Worm (Caenorhabditis elegans) whole organism, L3 larva: Measurements from ENCODE around the gene C15C8.8.

ENCODE experiments used
- ZK546.5 ChIP-seq: sonication (generic microtip); optimal IDR thresholded peaks from 2 replicates; lab custom pipeline; 2017; ENCODE audit warnings: missing biosample characterization, missing genetic modification characterization
- ama-1 ChIP-seq: fragments of 150-350 bp; optimal IDR thresholded peaks from 2 replicates; lab custom pipeline; 2018
- ceh-28 ChIP-seq: fragments of 150-350 bp; optimal IDR thresholded peaks from 2 replicates; lab custom pipeline; 2014; ENCODE audit warnings: missing biosample characterization, missing genetic modification reagents, missing genetic modification characterization
- egl-27 ChIP-seq: sonication (generic microtip); optimal IDR thresholded peaks from 4 replicates; lab custom pipeline; 2017; ENCODE audit warnings: missing biosample characterization, missing genetic modification reagents, missing genetic modification characterization
- elt-1 ChIP-seq: fragments of 150-350 bp; optimal IDR thresholded peaks from 2 replicates; lab custom pipeline; 2014; ENCODE audit warnings: missing biosample characterization, missing genetic modification characterization
- elt-2 ChIP-seq: sonication (generic microtip); optimal IDR thresholded peaks from 2 replicates; lab custom pipeline; 2016; ENCODE audit warnings: missing genetic modification reagents, mild to moderate bottlenecking, missing genetic modification characterization, missing compliant biosample characterization
- eor-1 ChIP-seq, 2 experiments: fragments of 150-350 bp; optimal IDR thresholded peaks; 2 replicates each; lab custom pipeline; 2014 to 2018; ENCODE audit warnings: missing biosample characterization in 2 of 2, missing genetic modification characterization in 2 of 2
- fkh-10 ChIP-seq: sonication (generic microtip); optimal IDR thresholded peaks from 2 replicates; lab custom pipeline; 2017; ENCODE audit warnings: missing biosample characterization, missing genetic modification reagents, missing genetic modification characterization
- fkh-2 ChIP-seq: fragments of 150-350 bp; optimal IDR thresholded peaks from 2 replicates; lab custom pipeline; 2014; ENCODE audit warnings: missing biosample characterization, missing genetic modification reagents, missing genetic modification characterization
- fos-1 ChIP-seq: fragments of 150-350 bp; optimal IDR thresholded peaks from 2 replicates; lab custom pipeline; 2014; ENCODE audit warnings: missing biosample characterization, missing genetic modification characterization
- hmg-11 ChIP-seq: sonication (generic microtip); optimal IDR thresholded peaks from 2 replicates; lab custom pipeline; 2016; ENCODE audit warnings: missing genetic modification characterization, missing compliant biosample characterization
- jun-1 ChIP-seq: fragments of 150-350 bp; optimal IDR thresholded peaks from 2 replicates; lab custom pipeline; 2014; ENCODE audit warnings: missing biosample characterization, missing genetic modification reagents, missing genetic modification characterization
- lin-15B ChIP-seq: fragments of 150-350 bp; optimal IDR thresholded peaks from 2 replicates; lab custom pipeline; 2014; ENCODE audit warnings: missing biosample characterization, missing genetic modification characterization
- lin-39 ChIP-seq: fragments of 150-350 bp; optimal IDR thresholded peaks from 2 replicates; lab custom pipeline; 2018; ENCODE audit warnings: missing biosample characterization, missing genetic modification reagents, missing genetic modification characterization
- lsy-12 ChIP-seq: sonication (generic microtip); optimal IDR thresholded peaks from 2 replicates; lab custom pipeline; 2016; ENCODE audit warnings: mild to moderate bottlenecking, missing genetic modification characterization, missing compliant biosample characterization
- mdl-1 ChIP-seq: fragments of 150-350 bp; optimal IDR thresholded peaks from 2 replicates; lab custom pipeline; 2014; ENCODE audit warnings: missing biosample characterization, missing genetic modification characterization
- mml-1 ChIP-seq: fragments of 150-350 bp; sonication (generic microtip); optimal IDR thresholded peaks from 3 replicates; lab custom pipeline; 2014; ENCODE audit warnings: missing biosample characterization, missing genetic modification characterization
- nfya-1 ChIP-seq: sonication (generic microtip); optimal IDR thresholded peaks from 2 replicates; lab custom pipeline; 2017; ENCODE audit warnings: missing genetic modification characterization, mild to moderate bottlenecking, missing compliant biosample characterization, antibody characterized with exemption, moderate library complexity; ENCODE audit not compliant: insufficient read depth
- nhr-12 ChIP-seq: fragments of 150-350 bp; optimal IDR thresholded peaks from 2 replicates; lab custom pipeline; 2014; ENCODE audit warnings: missing biosample characterization, missing genetic modification characterization
- nhr-23 ChIP-seq: fragments of 150-350 bp; optimal IDR thresholded peaks from 2 replicates; lab custom pipeline; 2014; ENCODE audit warnings: missing biosample characterization, missing genetic modification reagents, missing genetic modification characterization
- nhr-237 ChIP-seq: fragments of 150-350 bp; optimal IDR thresholded peaks from 2 replicates; lab custom pipeline; 2014; ENCODE audit warnings: missing biosample characterization, missing genetic modification characterization
- nhr-25 ChIP-seq: sonication (generic microtip); optimal IDR thresholded peaks from 2 replicates; lab custom pipeline; 2017; ENCODE audit warnings: missing biosample characterization, missing genetic modification characterization
- nhr-43 ChIP-seq: sonication (generic microtip); optimal IDR thresholded peaks from 2 replicates; lab custom pipeline; 2016; ENCODE audit warnings: mild to moderate bottlenecking, missing genetic modification characterization, missing compliant biosample characterization; ENCODE audit not compliant: poor library complexity, severe bottlenecking
- nhr-67 ChIP-seq: fragments of 150-350 bp; optimal IDR thresholded peaks from 2 replicates; lab custom pipeline; 2014; ENCODE audit warnings: missing biosample characterization, missing genetic modification characterization
- nhr-77 ChIP-seq: fragments of 150-350 bp; optimal IDR thresholded peaks from 2 replicates; lab custom pipeline; 2014; ENCODE audit warnings: missing biosample characterization, missing genetic modification characterization
- pha-4 ChIP-seq: fragments of 150-350 bp; optimal IDR thresholded peaks from 2 replicates; lab custom pipeline; 2014; ENCODE audit warnings: missing biosample characterization, missing genetic modification reagents, missing genetic modification characterization
- pqm-1 ChIP-seq: fragments of 150-350 bp; optimal IDR thresholded peaks from 2 replicates; lab custom pipeline; 2017; ENCODE audit warnings: missing biosample characterization, missing genetic modification characterization, inconsistent platforms
- sea-2 ChIP-seq: fragments of 150-350 bp; sonication (generic microtip); optimal IDR thresholded peaks from 4 replicates; lab custom pipeline; 2014; ENCODE audit warnings: missing biosample characterization, missing genetic modification reagents, missing genetic modification characterization
- skn-1 ChIP-seq: fragments of 150-350 bp; optimal IDR thresholded peaks from 2 replicates; lab custom pipeline; 2014; ENCODE audit warnings: missing biosample characterization, missing genetic modification characterization
- tbx-2 ChIP-seq: sonication (generic microtip); optimal IDR thresholded peaks from 2 replicates; lab custom pipeline; 2016; ENCODE audit warnings: mild to moderate bottlenecking, missing genetic modification characterization, missing compliant biosample characterization
- unc-39 ChIP-seq: sonication (generic microtip); optimal IDR thresholded peaks from 4 replicates; lab custom pipeline; 2017; ENCODE audit warnings: missing biosample characterization, missing genetic modification characterization
- zag-1 ChIP-seq: fragments of 150-350 bp; optimal IDR thresholded peaks from 2 replicates; lab custom pipeline; 2014; ENCODE audit warnings: missing biosample characterization, missing genetic modification characterization
- ztf-11 ChIP-seq: fragments of 150-350 bp; optimal IDR thresholded peaks from 2 replicates; lab custom pipeline; 2014; ENCODE audit warnings: missing biosample characterization, missing genetic modification characterization
- ztf-4 ChIP-seq: fragments of 150-350 bp; optimal IDR thresholded peaks from 2 replicates; lab custom pipeline; 2014; ENCODE audit warnings: missing biosample characterization, missing genetic modification characterization

The C15C8.8 gene

ce11 chrV:12752407-12752806 is at the start of gene C15C8.8:
C15C8.8 (minus strand) TSS chrV:12752507.
- no peak for TF ChIP-seq nhr-43

ce11 chrV:12800171-12800570 is 47.9 kb upstream of the C15C8.8 start, which contains the start of gene ugt-3:
ugt-3 (minus strand) TSS chrV:12800271.
- no peak for TF ChIP-seq tbx-2 (tag; lab: Kevin White, UChicago)
- TF ChIP-seq hmg-11 (tag; lab: Kevin White, UChicago) = no peak
- TF ChIP-seq ztf-11 (tag; lab: Kevin White, UChicago) = no peak
- no peak for TF ChIP-seq nhr-25 (tag; lab: Kevin White, UChicago)

- TF ChIP-seq nhr-77 (tag; lab: Kevin White, UChicago) (no peak), egl-27 (tag; lab: Kevin White, UChicago) (no peak), nfya-1 (tag; lab: Kevin White, UChicago) (no peak), mdl-1 (tag; lab: Kevin White, UChicago) (no peak), fos-1 (tag; lab: Kevin White, UChicago) (no peak), zag-1 (tag; lab: Kevin White, UChicago) (no peak), nhr-12 (tag; lab: Kevin White, UChicago) (no peak), lsy-12 (tag; lab: Kevin White, UChicago) (no peak), elt-2 (tag; lab: Kevin White, UChicago) (peak; percentile 22), ztf-4 (no peak), pqm-1 (tag; lab: Kevin White, UChicago) (peak; percentile 9)
- TF ChIP-seq, all 47 proteins: peak for 2
Measured at ce11 chrV:12797992-12798391, 45.7 kb upstream of the C15C8.8 start, which contains the start of gene ugt-6. ugt-6 (minus strand) TSS chrV:12798224.

- TF ChIP-seq pqm-1 (tag; lab: Kevin White, UChicago) (no peak), elt-2 (tag; lab: Kevin White, UChicago) (peak; percentile 76)
Measured at ce11 chrV:12796908-12797490, 44.7 kb upstream of the C15C8.8 start.

ce11 chrV:12795927-12796326 is 43.6 kb upstream of the C15C8.8 start:
- peak; percentile 35 for TF ChIP-seq elt-2 (tag; lab: Kevin White, UChicago)
- no peak for TF ChIP-seq lsy-12 (tag; lab: Kevin White, UChicago)
- no peak for TF ChIP-seq ZK546.5 (tag; lab: Kevin White, UChicago)
- TF ChIP-seq lin-15B (tag; lab: Kevin White, UChicago) = no peak
- no peak for TF ChIP-seq ztf-4
- TF ChIP-seq nhr-77 (tag; lab: Kevin White, UChicago) = no peak
- TF ChIP-seq lin-39 (tag; lab: Kevin White, UChicago) = no peak
- TF ChIP-seq nhr-23 (tag; lab: Kevin White, UChicago) = no peak
- no peak for TF ChIP-seq eor-1 (tag; optimal IDR thresholded peaks at IDR 0.05; lab: Kevin White, UChicago)
- no peak for TF ChIP-seq nhr-67 (tag; lab: Kevin White, UChicago)
- no peak for TF ChIP-seq zag-1 (tag; lab: Kevin White, UChicago)
- no peak for TF ChIP-seq nhr-43
- TF ChIP-seq fkh-10 (GFP tag; lab: Kevin White, UChicago) = no peak
- TF ChIP-seq mml-1 (tag; lab: Kevin White, UChicago) = no peak
- TF ChIP-seq pqm-1 (tag; lab: Kevin White, UChicago) = peak; percentile 75

- TF ChIP-seq pqm-1 (tag; lab: Kevin White, UChicago) = peak; percentile 85
- peak; percentile 20 for TF ChIP-seq pha-4
- TF ChIP-seq egl-27 (tag; lab: Kevin White, UChicago) = no peak
- TF ChIP-seq jun-1 (tag; lab: Kevin White, UChicago) = peak; percentile 19
- TF ChIP-seq elt-2 (tag; lab: Kevin White, UChicago) = peak; percentile 72
Measured at ce11 chrV:12795196-12795595, 42.9 kb upstream of the C15C8.8 start, which contains the start of gene ugt-4. ugt-4 (minus strand) TSS chrV:12795336.

ce11 chrV:12792752-12793151 is 40.4 kb upstream of the C15C8.8 start, which contains the start of gene ugt-5:
ugt-5 (minus strand) TSS chrV:12792965.
- TF ChIP-seq mdl-1 (tag; lab: Kevin White, UChicago) (no peak), zag-1 (tag; lab: Kevin White, UChicago) (no peak), lin-39 (tag; lab: Kevin White, UChicago) (no peak), ZK546.5 (tag; lab: Kevin White, UChicago) (no peak), pqm-1 (tag; lab: Kevin White, UChicago) (peak; percentile 86), fkh-2 (no peak), nhr-237 (no peak), ceh-28 (tag; lab: Kevin White, UChicago) (no peak), ama-1 (lab: Kevin White, UChicago) (no peak), sea-2 (GFP tag; lab: Kevin White, UChicago) (no peak), skn-1 (peak; percentile 68), mml-1 (tag; lab: Kevin White, UChicago) (no peak), ztf-11 (tag; lab: Kevin White, UChicago) (no peak), unc-39 (tag; lab: Kevin White, UChicago) (no peak), eor-1 (tag; optimal IDR thresholded peaks at IDR 0.05; lab: Kevin White, UChicago) (no peak), nfya-1 (tag; lab: Kevin White, UChicago) (no peak), tbx-2 (tag; lab: Kevin White, UChicago) (no peak), pha-4 (no peak), egl-27 (tag; lab: Kevin White, UChicago) (no peak), elt-2 (tag; lab: Kevin White, UChicago) (peak; percentile 52), lsy-12 (tag; lab: Kevin White, UChicago) (no peak), elt-1 (tag; lab: Kevin White, UChicago) (no peak)
